Fruit fly (Drosophila melanogaster) S2 (cell line): Measurements from ENCODE around the gene Pburs.

Source experiments
- CG8478 ChIP-seq: fragments of >200 bp; optimal IDR thresholded peaks from 2 replicates; lab custom pipeline; 2018
- CTCF ChIP-seq, 2 experiments: fragments of >200 bp; optimal IDR thresholded peaks; 2 replicates each; lab custom pipeline; 2018

dm6 chr2L:14434475-14434874, 17.3 kb upstream of the Pburs start:
- TF ChIP-seq CTCF (optimal IDR thresholded peaks at IDR 0.05; lab: Kevin White, UChicago) (no peak), CG8478 (lab: Kevin White, UChicago) (no peak)
